Worm (Caenorhabditis elegans) whole organism, young adult: Measurements from ENCODE around the gene C48B4.3.

ENCODE experiments used
- B0019.2 ChIP-seq: fragments of 200-800 bp; sonication (Bioruptor generic); conservative IDR thresholded peaks from 2 replicates; pipeline ENCODE4 v1.3.6; 2022; ENCODE audit warnings: missing genetic modification reagents, missing genetic modification characterization, missing compliant biosample characterization
- F33H1.4 ChIP-seq: fragments of 200-800 bp; sonication (Bioruptor generic); IDR thresholded peaks from 2 replicates; pipeline ENCODE4 v1.3.6; 2022; ENCODE audit warnings: missing genetic modification reagents, missing genetic modification characterization, missing compliant biosample characterization
- F37B4.10 ChIP-seq: fragments of 200-800 bp; sonication (Bioruptor generic); IDR thresholded peaks from 2 replicates; pipeline ENCODE4 v1.3.6; 2022; ENCODE audit warnings: missing genetic modification characterization, missing compliant biosample characterization
- F52B5.7 ChIP-seq: sonication (generic microtip); optimal IDR thresholded peaks from 2 replicates; lab custom pipeline; 2016; ENCODE audit warnings: mild to moderate bottlenecking, missing genetic modification characterization, missing compliant biosample characterization
- F57C9.4 ChIP-seq: sonication (generic microtip); optimal IDR thresholded peaks from 2 replicates; lab custom pipeline; 2017; ENCODE audit warnings: mild to moderate bottlenecking, missing genetic modification characterization, missing compliant biosample characterization
- K11D2.4 ChIP-seq: fragments of 200-800 bp; sonication (Bioruptor generic); IDR thresholded peaks from 2 replicates; pipeline ENCODE4 v1.3.6; 2022; ENCODE audit warnings: missing genetic modification reagents, missing genetic modification characterization, missing compliant biosample characterization
- Y53G8AR.9 ChIP-seq: fragments of 200-800 bp; sonication (Bioruptor generic); conservative IDR thresholded peaks from 2 replicates; pipeline ENCODE4 v1.3.6; 2022; ENCODE audit warnings: missing genetic modification reagents, missing genetic modification characterization, missing compliant biosample characterization
- Y56A3A.18 ChIP-seq: fragments of 200-800 bp; sonication (Bioruptor generic); IDR thresholded peaks from 2 replicates; pipeline ENCODE4 v1.3.6; 2022; ENCODE audit warnings: missing genetic modification reagents, missing genetic modification characterization, missing compliant biosample characterization
- Y79H2A.3 ChIP-seq: fragments of 200-800 bp; sonication (Bioruptor generic); conservative IDR thresholded peaks from 2 replicates; pipeline ENCODE4 v1.3.6; 2022; ENCODE audit warnings: missing genetic modification reagents, missing genetic modification characterization, missing compliant biosample characterization
- Y95B8A.8 ChIP-seq: fragments of 200-800 bp; sonication (Bioruptor generic); IDR thresholded peaks from 2 replicates; pipeline ENCODE4 v1.3.6; 2022; ENCODE audit warnings: missing genetic modification reagents, missing genetic modification characterization, missing compliant biosample characterization
- akir-1 ChIP-seq: fragments of 200-800 bp; sonication (Bioruptor generic); optimal IDR thresholded peaks from 2 replicates; lab custom pipeline; 2018; ENCODE audit warnings: mild to moderate bottlenecking, missing genetic modification characterization, moderate library complexity, missing compliant biosample characterization
- ama-1 ChIP-seq, 3 experiments: fragments of 150-350 bp in 1 of 3; sonication (generic microtip) in 2 of 3; optimal IDR thresholded peaks; 2 replicates each; lab custom pipeline; 2014 to 2018; ENCODE audit warnings: missing biosample characterization in 2 of 3, missing genetic modification characterization in 2 of 3, missing genetic modification reagents in 2 of 3
- aptf-3 ChIP-seq: fragments of 200-800 bp; sonication (Bioruptor generic); IDR thresholded peaks from 2 replicates; pipeline ENCODE4 v1.3.6; 2022; ENCODE audit warnings: missing genetic modification characterization, missing compliant biosample characterization
- bed-2 ChIP-seq: fragments of 200-800 bp; sonication (Bioruptor generic); IDR thresholded peaks from 2 replicates; pipeline ENCODE4 v1.3.6; 2022; ENCODE audit warnings: missing genetic modification reagents, missing genetic modification characterization, missing compliant biosample characterization
- ceh-100 ChIP-seq: fragments of 200-800 bp; sonication (Bioruptor generic); IDR thresholded peaks from 2 replicates; pipeline ENCODE4 v1.3.6; 2022; ENCODE audit warnings: missing genetic modification reagents, missing genetic modification characterization, missing compliant biosample characterization
- ceh-27 ChIP-seq: fragments of 200-800 bp; sonication (Bioruptor generic); optimal IDR thresholded peaks from 2 replicates; lab custom pipeline; 2018; ENCODE audit warnings: mild to moderate bottlenecking, missing genetic modification characterization, moderate library complexity, missing compliant biosample characterization
- ceh-40 ChIP-seq: fragments of 200-800 bp; sonication (Bioruptor generic); IDR thresholded peaks from 2 replicates; pipeline ENCODE4 v1.3.6; 2022; ENCODE audit warnings: missing genetic modification characterization, missing compliant biosample characterization
- dpl-1 ChIP-seq: fragments of 150-350 bp; optimal IDR thresholded peaks from 2 replicates; lab custom pipeline; 2014; ENCODE audit warnings: missing biosample characterization, missing genetic modification reagents, missing genetic modification characterization
- egl-18 ChIP-seq: fragments of 200-800 bp; sonication (Bioruptor generic); IDR thresholded peaks from 2 replicates; pipeline ENCODE4 v1.3.6; 2022; ENCODE audit warnings: missing genetic modification reagents, missing genetic modification characterization, missing compliant biosample characterization
- egl-44 ChIP-seq: fragments of 200-800 bp; sonication (Bioruptor generic); IDR thresholded peaks from 2 replicates; pipeline ENCODE4 v1.3.6; 2022; ENCODE audit warnings: missing genetic modification reagents, missing genetic modification characterization, missing compliant biosample characterization
- ekl-4 ChIP-seq: fragments of 200-800 bp; sonication (Bioruptor generic); IDR thresholded peaks from 2 replicates; pipeline ENCODE4 v1.3.6; 2022; ENCODE audit warnings: missing genetic modification reagents, missing genetic modification characterization, missing compliant biosample characterization
- him-1 ChIP-seq: sonication (generic microtip); optimal IDR thresholded peaks from 2 replicates; lab custom pipeline; 2016; ENCODE audit warnings: missing genotype, missing genetic modification reagents, missing genetic modification characterization, missing compliant biosample characterization
- hmg-20 ChIP-seq: fragments of 200-800 bp; sonication (Bioruptor generic); IDR thresholded peaks from 2 replicates; pipeline ENCODE4 v1.3.6; 2022; ENCODE audit warnings: missing genetic modification reagents, missing genetic modification characterization, missing compliant biosample characterization
- let-526 ChIP-seq: fragments of 200-800 bp; sonication (Bioruptor generic); IDR thresholded peaks from 2 replicates; pipeline ENCODE4 v1.3.6; 2022; ENCODE audit warnings: missing genetic modification reagents, missing genetic modification characterization, missing compliant biosample characterization
- lin-40 ChIP-seq: sonication (generic microtip); optimal IDR thresholded peaks from 2 replicates; lab custom pipeline; 2016; ENCODE audit warnings: missing genetic modification characterization, mild to moderate bottlenecking, missing compliant biosample characterization, missing genotype, missing genetic modification reagents
- lin-54 ChIP-seq: fragments of 200-800 bp; sonication (Bioruptor generic); optimal IDR thresholded peaks from 2 replicates; lab custom pipeline; 2018; ENCODE audit warnings: mild to moderate bottlenecking, missing genetic modification characterization, missing compliant biosample characterization
- lsl-1 ChIP-seq: fragments of 200-800 bp; sonication (Bioruptor generic); optimal IDR thresholded peaks from 2 replicates; lab custom pipeline; 2018; ENCODE audit warnings: mild to moderate bottlenecking, missing genetic modification characterization, moderate library complexity, missing compliant biosample characterization
- madf-3 ChIP-seq: fragments of 200-800 bp; sonication (Bioruptor generic); IDR thresholded peaks from 2 replicates; pipeline ENCODE4 v1.3.6; 2022; ENCODE audit warnings: missing genetic modification reagents, missing genetic modification characterization, missing compliant biosample characterization
- madf-6 ChIP-seq: fragments of 200-800 bp; sonication (Bioruptor generic); IDR thresholded peaks from 2 replicates; pipeline ENCODE4 v1.3.6; 2022; ENCODE audit warnings: missing genetic modification reagents, missing genetic modification characterization, missing compliant biosample characterization
- mes-4 ChIP-seq: sonication (generic microtip); optimal IDR thresholded peaks from 2 replicates; lab custom pipeline; 2016; ENCODE audit warnings: missing genotype, missing genetic modification characterization, missing compliant biosample characterization
- nfyb-1 ChIP-seq: fragments of 200-800 bp; sonication (Bioruptor generic); IDR thresholded peaks from 2 replicates; pipeline ENCODE4 v1.3.6; 2022; ENCODE audit warnings: missing genetic modification reagents, missing genetic modification characterization, missing compliant biosample characterization
- nhr-179 ChIP-seq: sonication (generic microtip); optimal IDR thresholded peaks from 2 replicates; lab custom pipeline; 2016; ENCODE audit warnings: mild to moderate bottlenecking, missing genetic modification characterization, missing compliant biosample characterization
- rec-8 ChIP-seq, 2 experiments: sonication (generic microtip); optimal IDR thresholded peaks; 2 replicates each; lab custom pipeline; 2016; ENCODE audit warnings: mild to moderate bottlenecking in 2 of 2, missing genetic modification characterization in 2 of 2, missing genetic modification reagents in 2 of 2, missing genotype in 2 of 2, missing biosample characterization in 1 of 2, missing compliant biosample characterization in 1 of 2, moderate library complexity in 1 of 2
- rpc-1 ChIP-seq, 2 experiments: fragments of 150-350 bp in 1 of 2; sonication (generic microtip) in 1 of 2; optimal IDR thresholded peaks; 2 replicates each; lab custom pipeline; 2014 to 2018; ENCODE audit warnings: missing biosample characterization in 1 of 2, missing genetic modification characterization in 1 of 2, missing genetic modification reagents in 1 of 2, missing genotype in 1 of 2
- sea-2 ChIP-seq: fragments of 200-800 bp; sonication (Bioruptor generic); IDR thresholded peaks from 2 replicates; pipeline ENCODE4 v1.3.6; 2022; ENCODE audit warnings: missing genetic modification characterization, missing compliant biosample characterization
- snpc-4 ChIP-seq, 5 experiments: fragments of 150-350 bp in 1 of 5; sonication (generic microtip) in 4 of 5; optimal IDR thresholded peaks; 2 replicates each; lab custom pipeline; 2014 to 2018; ENCODE audit warnings: missing genetic modification characterization in 5 of 5, missing biosample characterization in 3 of 5, antibody characterized with exemption in 2 of 5, mild to moderate bottlenecking in 2 of 5, missing compliant biosample characterization in 2 of 5, missing genotype in 2 of 5, moderate library complexity in 2 of 5, missing genetic modification reagents in 1 of 5
- unc-130 ChIP-seq: sonication (generic microtip); optimal IDR thresholded peaks from 2 replicates; lab custom pipeline; 2016; ENCODE audit warnings: missing genetic modification reagents, missing genetic modification characterization, missing compliant biosample characterization
- unc-62 ChIP-seq: fragments of 150-350 bp; optimal IDR thresholded peaks from 2 replicates; lab custom pipeline; 2014; ENCODE audit warnings: missing biosample characterization, missing genetic modification reagents, missing genetic modification characterization
- zfh-2 ChIP-seq: fragments of 200-800 bp; sonication (Bioruptor generic); conservative IDR thresholded peaks from 2 replicates; pipeline ENCODE4 v1.3.6; 2022; ENCODE audit warnings: missing genetic modification reagents, missing genetic modification characterization, missing compliant biosample characterization
- ztf-25 ChIP-seq: fragments of 200-800 bp; sonication (Bioruptor generic); IDR thresholded peaks from 2 replicates; pipeline ENCODE4 v1.3.6; 2022; ENCODE audit warnings: missing genetic modification reagents, missing genetic modification characterization, missing compliant biosample characterization
- ztf-26 ChIP-seq: sonication (generic microtip); optimal IDR thresholded peaks from 2 replicates; lab custom pipeline; 2017; ENCODE audit warnings: missing genetic modification characterization, missing compliant biosample characterization
- ztf-6 ChIP-seq: fragments of 200-800 bp; sonication (Bioruptor generic); IDR thresholded peaks from 2 replicates; pipeline ENCODE4 v1.3.6; 2022; ENCODE audit warnings: missing genetic modification reagents, missing genetic modification characterization, missing compliant biosample characterization

C48B4.3 gene

ce11 chrIII:9559381-9559881 lies 22.8 kb downstream of the C48B4.3 start, which contains the start of gene C48B4.7 (continued):
- peak; percentile 90 for TF ChIP-seq madf-6 (GFP tag; lab: Robert Waterston, UW)
- peak; percentile 90 for TF ChIP-seq F33H1.4 (GFP tag; lab: Robert Waterston, UW)
- TF ChIP-seq nfyb-1 (GFP tag; lab: Robert Waterston, UW) = no peak
- peak; percentile 87 for TF ChIP-seq lsl-1
- TF ChIP-seq unc-62 = no peak
- no peak for TF ChIP-seq lin-40 (tag; lab: Kevin White, UChicago)
- no peak for TF ChIP-seq Y79H2A.3 (GFP tag; lab: Robert Waterston, UW)
- peak; percentile 64 for TF ChIP-seq him-1 (tag; lab: Kevin White, UChicago)
- no peak for TF ChIP-seq dpl-1 (GFP tag; lab: Kevin White, UChicago)
- TF ChIP-seq ceh-40 = no peak

ce11 chrIII:9558463-9558862 lies 23.7 kb downstream of the C48B4.3 start, which contains the start of gene C48B4.6:
TSS of gene C48B4.6 (minus strand) at chrIII:9558563.
- TF ChIP-seq K11D2.4 (GFP tag; lab: Robert Waterston, UW) (no peak), zfh-2 (GFP tag; lab: Robert Waterston, UW) (no peak), Y56A3A.18 (GFP tag; lab: Robert Waterston, UW) (no peak), unc-130 (GFP tag; lab: Kevin White, UChicago) (no peak), ztf-25 (no peak)

- no peak for TF ChIP-seq akir-1 (GFP tag; lab: Kevin White, UChicago)
- TF ChIP-seq Y56A3A.18 (GFP tag; lab: Robert Waterston, UW) = no peak
- no peak for TF ChIP-seq let-526 (GFP tag; lab: Robert Waterston, UW)
- no peak for TF ChIP-seq lin-40 (tag; lab: Kevin White, UChicago)
- no peak for TF ChIP-seq zfh-2 (GFP tag; lab: Robert Waterston, UW)
- TF ChIP-seq aptf-3 (GFP tag; lab: Robert Waterston, UW) = no peak
- TF ChIP-seq egl-44 (GFP tag; lab: Robert Waterston, UW) = no peak
- TF ChIP-seq ztf-25 = no peak
- no peak for TF ChIP-seq Y53G8AR.9
- TF ChIP-seq ceh-27 (GFP tag; lab: Kevin White, UChicago) = no peak
- no peak for TF ChIP-seq F57C9.4 (tag; lab: Kevin White, UChicago)
- no peak for TF ChIP-seq ztf-26 (tag; lab: Kevin White, UChicago)
- TF ChIP-seq egl-18 (GFP tag; lab: Robert Waterston, UW) = no peak
- no peak for TF ChIP-seq ztf-6
- TF ChIP-seq sea-2 (GFP tag; lab: Robert Waterston, UW) = no peak
- no peak for TF ChIP-seq snpc-4 (GFP tag; optimal IDR thresholded peaks at IDR 0.05; lab: Kevin White, UChicago)
- TF ChIP-seq snpc-4 (tag; optimal IDR thresholded peaks at IDR 0.05; lab: Kevin White, UChicago) = no peak
- no peak for TF ChIP-seq B0019.2
- no peak for TF ChIP-seq rec-8 (tag; optimal IDR thresholded peaks at IDR 0.05; lab: Kevin White, UChicago)
- TF ChIP-seq ceh-100 (GFP tag; lab: Robert Waterston, UW) = no peak
These were observed 25.9 kb downstream of the C48B4.3 start, which contains the start of gene ZK1098.11 for ce11 chrIII:9556300-9556699. TSS of gene ZK1098.11 (plus strand) at chrIII:9556600.

ce11 chrIII:9546016-9546659 lies 36.0 kb downstream of the C48B4.3 start, which contains the start of gene unc-16:
TSS of gene unc-16 (plus strand) at chrIII:9546258.
- TF ChIP-seq ekl-4 (GFP tag; lab: Robert Waterston, UW) (peak; percentile 84), F37B4.10 (no peak), lin-54 (GFP tag; lab: Kevin White, UChicago) (peak; percentile 72), bed-2 (GFP tag; lab: Robert Waterston, UW) (no peak), Y95B8A.8 (no peak), nhr-179 (tag; lab: Kevin White, UChicago) (no peak), mes-4 (tag; lab: Kevin White, UChicago) (no peak), hmg-20 (GFP tag; lab: Robert Waterston, UW) (no peak), rpc-1 (optimal IDR thresholded peaks at IDR 0.05; lab: Kevin White, UChicago) (peak; percentile 13), rpc-1 (tag; optimal IDR thresholded peaks at IDR 0.05; lab: Kevin White, UChicago) (no peak), unc-62 (peak; percentile 72), ama-1 (optimal IDR thresholded peaks at IDR 0.05; lab: Kevin White, UChicago) (peak; percentile 25), ama-1 (GFP tag; optimal IDR thresholded peaks at IDR 0.05; lab: Kevin White, UChicago) (no peak), F52B5.7 (no peak), madf-3 (GFP tag; lab: Robert Waterston, UW) (no peak), K11D2.4 (GFP tag; lab: Robert Waterston, UW) (peak; percentile 87), aptf-3 (GFP tag; lab: Robert Waterston, UW) (no peak), sea-2 (GFP tag; lab: Robert Waterston, UW) (no peak)
